Fruit fly (Drosophila melanogaster) whole organism, embryonic: Measurements from ENCODE around the gene tsh.

ENCODE experiments used
- Asciz ChIP-seq: fragments of 200-800 bp; sonication (Bioruptor generic); optimal IDR thresholded peaks from 2 replicates; lab custom pipeline; 2017; ENCODE audit warnings: missing biosample characterization, mild to moderate bottlenecking, missing genetic modification characterization, missing genetic modification reagents
- CG10147 ChIP-seq: fragments of 200-800 bp; sonication (Bioruptor generic); optimal IDR thresholded peaks from 2 replicates; lab custom pipeline; 2019; ENCODE audit warnings: missing biosample characterization, mild to moderate bottlenecking, missing genetic modification characterization, moderate library complexity
- CG12942 ChIP-seq: fragments of 200-800 bp; sonication (Bioruptor generic); optimal IDR thresholded peaks from 3 replicates; lab custom pipeline; 2016; ENCODE audit warnings: missing biosample characterization, missing genetic modification characterization
- CG13296 ChIP-seq: fragments of 200-800 bp; sonication (Bioruptor generic); optimal IDR thresholded peaks from 3 replicates; lab custom pipeline; 2018; ENCODE audit warnings: missing biosample characterization, mild to moderate bottlenecking, missing genetic modification characterization
- CG14014 ChIP-seq: fragments of 200-800 bp; sonication (Bioruptor generic); IDR thresholded peaks from 2 replicates; pipeline ENCODE4 v1.3.6; 2022; ENCODE audit warnings: missing biosample characterization, missing genetic modification characterization
- CG14667 ChIP-seq: fragments of 200-800 bp; sonication (Bioruptor generic); IDR thresholded peaks from 2 replicates; pipeline ENCODE4 v1.3.6; 2022; ENCODE audit warnings: missing biosample characterization, missing genetic modification characterization
- CG15269 ChIP-seq: fragments of 200-800 bp; sonication (Bioruptor generic); optimal IDR thresholded peaks from 2 replicates; lab custom pipeline; 2018; ENCODE audit warnings: missing biosample characterization, mild to moderate bottlenecking, missing genetic modification characterization, moderate library complexity
- CG16779 ChIP-seq: fragments of 200-800 bp; sonication (Bioruptor generic); IDR thresholded peaks from 2 replicates; pipeline ENCODE4 v1.3.6; 2022; ENCODE audit warnings: missing biosample characterization, missing genetic modification characterization
- CG17359 ChIP-seq: fragments of 200-800 bp; sonication (Bioruptor generic); optimal IDR thresholded peaks from 3 replicates; lab custom pipeline; 2018; ENCODE audit warnings: missing biosample characterization, mild to moderate bottlenecking, missing genetic modification characterization, moderate library complexity
- CG2202 ChIP-seq: fragments of 200-800 bp; sonication (Bioruptor generic); optimal IDR thresholded peaks from 2 replicates; lab custom pipeline; 2018; ENCODE audit warnings: missing biosample characterization, mild to moderate bottlenecking, missing genetic modification characterization
- CG2875 ChIP-seq: fragments of 200-800 bp; sonication (Bioruptor generic); optimal IDR thresholded peaks from 2 replicates; lab custom pipeline; 2017; ENCODE audit warnings: missing biosample characterization, mild to moderate bottlenecking, missing genetic modification characterization, missing genetic modification reagents
- CG3726 ChIP-seq: fragments of 200-800 bp; sonication (Bioruptor generic); IDR thresholded peaks from 3 replicates; pipeline ENCODE4, ENCODE4 v1.3.6; 2022; ENCODE audit warnings: missing biosample characterization, missing genetic modification characterization
- CG4424 ChIP-seq: fragments of 200-800 bp; sonication (Bioruptor generic); optimal IDR thresholded peaks from 3 replicates; lab custom pipeline; 2016; ENCODE audit warnings: missing biosample characterization, missing genetic modification characterization
- CG4854 ChIP-seq: fragments of 200-800 bp; sonication (Bioruptor generic); optimal IDR thresholded peaks from 2 replicates; lab custom pipeline; 2016; ENCODE audit warnings: missing biosample characterization, missing genetic modification characterization, inconsistent platforms
- CG7745 ChIP-seq: fragments of 200-800 bp; sonication (Bioruptor generic); optimal IDR thresholded peaks from 2 replicates; lab custom pipeline; 2018; ENCODE audit warnings: missing biosample characterization, mild to moderate bottlenecking, missing genetic modification characterization, moderate library complexity
- CG8281 ChIP-seq: fragments of 200-800 bp; sonication (Bioruptor generic); optimal IDR thresholded peaks from 2 replicates; lab custom pipeline; 2018; ENCODE audit warnings: missing biosample characterization, mild to moderate bottlenecking, missing genetic modification characterization, moderate library complexity
- CG9817 ChIP-seq: fragments of 200-800 bp; sonication (Bioruptor generic); optimal IDR thresholded peaks from 2 replicates; lab custom pipeline; 2018; ENCODE audit warnings: missing biosample characterization, mild to moderate bottlenecking, missing genetic modification characterization, moderate library complexity
- Dad ChIP-seq: fragments of 200-800 bp; sonication (Bioruptor generic); optimal IDR thresholded peaks from 3 replicates; lab custom pipeline; 2016; ENCODE audit warnings: missing biosample characterization, missing genetic modification characterization
- Dek ChIP-seq: fragments of 200-800 bp; sonication (Bioruptor generic); optimal IDR thresholded peaks from 3 replicates; lab custom pipeline; 2019; ENCODE audit warnings: missing biosample characterization, mild to moderate bottlenecking, missing genetic modification characterization, moderate library complexity
- Doc3 ChIP-seq: fragments of 200-800 bp; sonication (Bioruptor generic); IDR thresholded peaks from 3 replicates; pipeline ENCODE4 v1.3.6; 2022; ENCODE audit warnings: missing biosample characterization, missing genetic modification characterization; ENCODE audit not compliant: partially characterized antibody
- Dp ChIP-seq: fragments of 200-800 bp; sonication (Bioruptor generic); optimal IDR thresholded peaks from 2 replicates; lab custom pipeline; 2018; ENCODE audit warnings: missing biosample characterization, mild to moderate bottlenecking, missing genetic modification characterization, moderate library complexity
- Gsc ChIP-seq: fragments of 200-800 bp; sonication (Bioruptor generic); IDR thresholded peaks from 2 replicates; pipeline ENCODE4 v1.3.6; 2022; ENCODE audit warnings: missing biosample characterization, missing genetic modification characterization
- Hr39 ChIP-seq: fragments of >200 bp; optimal IDR thresholded peaks from 2 replicates; lab custom pipeline; 2017
- Jarid2 ChIP-seq: fragments of 200-800 bp; sonication (Bioruptor generic); optimal IDR thresholded peaks from 3 replicates; lab custom pipeline; 2017; ENCODE audit warnings: mild to moderate bottlenecking, missing biosample characterization, missing genetic modification reagents, missing genetic modification characterization
- MTF-1 ChIP-seq: fragments of 200-800 bp; sonication (Bioruptor generic); optimal IDR thresholded peaks from 2 replicates; lab custom pipeline; 2018; ENCODE audit warnings: missing biosample characterization, mild to moderate bottlenecking, missing genetic modification characterization, borderline replicate concordance
- NFAT ChIP-seq: fragments of 200-800 bp; sonication (Bioruptor generic); IDR thresholded peaks from 2 replicates; pipeline ENCODE4 v1.3.6; 2022; ENCODE audit warnings: missing biosample characterization, missing genetic modification characterization
- Poxn ChIP-seq: fragments of 200-800 bp; sonication (Bioruptor generic); IDR thresholded peaks from 2 replicates; pipeline ENCODE4 v1.3.6; 2022; ENCODE audit warnings: missing biosample characterization, missing genetic modification characterization
- Ptx1 ChIP-seq: fragments of 200-800 bp; sonication (Bioruptor generic); IDR thresholded peaks from 2 replicates; pipeline ENCODE4 v1.3.6; 2022; ENCODE audit warnings: missing biosample characterization, missing genetic modification characterization
- Sox100B ChIP-seq: fragments of 200-800 bp; sonication (Bioruptor generic); optimal IDR thresholded peaks from 3 replicates; lab custom pipeline; 2018; ENCODE audit warnings: missing biosample characterization, mild to moderate bottlenecking, missing genetic modification characterization
- ara ChIP-seq: fragments of 200-800 bp; sonication (Bioruptor generic); IDR thresholded peaks from 2 replicates; pipeline ENCODE4 v1.3.6; 2022; ENCODE audit warnings: missing biosample characterization, missing genetic modification characterization
- dan ChIP-seq: fragments of 200-800 bp; sonication (Bioruptor generic); IDR thresholded peaks from 2 replicates; pipeline ENCODE4 v1.3.6; 2022; ENCODE audit warnings: missing biosample characterization, missing genetic modification characterization
- dpn ChIP-seq, 2 experiments: fragments of 200-800 bp; sonication (Bioruptor generic); optimal IDR thresholded peaks; 3 replicates each; lab custom pipeline; 2016; ENCODE audit warnings: missing biosample characterization in 2 of 2, missing genetic modification characterization in 2 of 2
- ewg ChIP-seq: fragments of 200-800 bp; sonication (Bioruptor generic); optimal IDR thresholded peaks from 3 replicates; lab custom pipeline; 2017; ENCODE audit warnings: mild to moderate bottlenecking, missing biosample characterization, missing genetic modification reagents, missing genetic modification characterization
- fd96Cb ChIP-seq: fragments of 200-800 bp; sonication (Bioruptor generic); optimal IDR thresholded peaks from 2 replicates; lab custom pipeline; 2018; ENCODE audit warnings: missing biosample characterization, mild to moderate bottlenecking, missing genetic modification characterization, moderate library complexity
- grn ChIP-seq: fragments of 200-800 bp; sonication (Bioruptor generic); optimal IDR thresholded peaks from 3 replicates; lab custom pipeline; 2017; ENCODE audit warnings: missing biosample characterization, missing genetic modification characterization
- gsb ChIP-seq: fragments of 200-800 bp; sonication (Bioruptor generic); IDR thresholded peaks from 2 replicates; pipeline ENCODE4 v1.3.6; 2022; ENCODE audit warnings: missing biosample characterization, missing genetic modification characterization
- hb ChIP-seq: fragments of 200-800 bp; sonication (Bioruptor generic); IDR thresholded peaks from 3 replicates; pipeline ENCODE4 v1.3.6; 2022; ENCODE audit warnings: missing biosample characterization, missing genetic modification characterization; ENCODE audit not compliant: partially characterized antibody
- hkb ChIP-seq, 2 experiments: fragments of 200-800 bp in 1 of 2; fragments of >200 bp in 1 of 2; sonication (Bioruptor generic) in 1 of 2; IDR thresholded peaks in 1 of 2; optimal IDR thresholded peaks in 1 of 2; 2 replicates each; pipeline versions ENCODE4 v1.3.6 to Lab custom; 2017 to 2022; ENCODE audit warnings: missing biosample characterization in 1 of 2, missing genetic modification characterization in 1 of 2
- jigr1 ChIP-seq: fragments of 200-800 bp; sonication (Bioruptor generic); IDR thresholded peaks from 3 replicates; pipeline ENCODE4 v1.3.6; 2022; ENCODE audit warnings: missing biosample characterization, missing genetic modification characterization
- kay ChIP-seq: fragments of 200-800 bp; sonication (Bioruptor generic); optimal IDR thresholded peaks from 2 replicates; lab custom pipeline; 2016; ENCODE audit warnings: missing biosample characterization, missing genetic modification characterization
- mirr ChIP-seq: fragments of 200-800 bp; sonication (Bioruptor generic); optimal IDR thresholded peaks from 3 replicates; lab custom pipeline; 2018; ENCODE audit warnings: missing biosample characterization, mild to moderate bottlenecking, missing genetic modification characterization
- pros ChIP-seq: fragments of 200-800 bp; sonication (Bioruptor generic); optimal IDR thresholded peaks from 3 replicates; lab custom pipeline; 2019; ENCODE audit warnings: missing biosample characterization, mild to moderate bottlenecking, missing genetic modification characterization, moderate library complexity
- psq ChIP-seq: fragments of 200-800 bp; sonication (Bioruptor generic); optimal IDR thresholded peaks from 2 replicates; lab custom pipeline; 2017; ENCODE audit warnings: missing biosample characterization, missing genetic modification characterization
- shn ChIP-seq: fragments of 200-800 bp; sonication (Bioruptor generic); optimal IDR thresholded peaks from 3 replicates; lab custom pipeline; 2016; ENCODE audit warnings: missing biosample characterization, missing genetic modification characterization
- slou ChIP-seq: fragments of 200-800 bp; sonication (Bioruptor generic); optimal IDR thresholded peaks from 3 replicates; lab custom pipeline; 2016; ENCODE audit warnings: missing biosample characterization, missing genetic modification characterization
- tna ChIP-seq: fragments of 200-800 bp; sonication (Bioruptor generic); IDR thresholded peaks from 2 replicates; pipeline ENCODE4 v1.3.6; 2022; ENCODE audit warnings: missing biosample characterization, missing genetic modification characterization; ENCODE audit not compliant: partially characterized antibody
- vnd ChIP-seq: fragments of 200-800 bp; sonication (Bioruptor generic); IDR thresholded peaks from 3 replicates; pipeline ENCODE4 v1.3.6; 2022; ENCODE audit warnings: missing biosample characterization, missing genetic modification characterization; ENCODE audit not compliant: partially characterized antibody
- zen2 ChIP-seq: fragments of 200-800 bp; sonication (Bioruptor generic); IDR thresholded peaks from 3 replicates; pipeline ENCODE4 v1.3.6; 2022; ENCODE audit warnings: missing biosample characterization, missing genetic modification characterization; ENCODE audit not compliant: partially characterized antibody

tsh gene

DNA sequence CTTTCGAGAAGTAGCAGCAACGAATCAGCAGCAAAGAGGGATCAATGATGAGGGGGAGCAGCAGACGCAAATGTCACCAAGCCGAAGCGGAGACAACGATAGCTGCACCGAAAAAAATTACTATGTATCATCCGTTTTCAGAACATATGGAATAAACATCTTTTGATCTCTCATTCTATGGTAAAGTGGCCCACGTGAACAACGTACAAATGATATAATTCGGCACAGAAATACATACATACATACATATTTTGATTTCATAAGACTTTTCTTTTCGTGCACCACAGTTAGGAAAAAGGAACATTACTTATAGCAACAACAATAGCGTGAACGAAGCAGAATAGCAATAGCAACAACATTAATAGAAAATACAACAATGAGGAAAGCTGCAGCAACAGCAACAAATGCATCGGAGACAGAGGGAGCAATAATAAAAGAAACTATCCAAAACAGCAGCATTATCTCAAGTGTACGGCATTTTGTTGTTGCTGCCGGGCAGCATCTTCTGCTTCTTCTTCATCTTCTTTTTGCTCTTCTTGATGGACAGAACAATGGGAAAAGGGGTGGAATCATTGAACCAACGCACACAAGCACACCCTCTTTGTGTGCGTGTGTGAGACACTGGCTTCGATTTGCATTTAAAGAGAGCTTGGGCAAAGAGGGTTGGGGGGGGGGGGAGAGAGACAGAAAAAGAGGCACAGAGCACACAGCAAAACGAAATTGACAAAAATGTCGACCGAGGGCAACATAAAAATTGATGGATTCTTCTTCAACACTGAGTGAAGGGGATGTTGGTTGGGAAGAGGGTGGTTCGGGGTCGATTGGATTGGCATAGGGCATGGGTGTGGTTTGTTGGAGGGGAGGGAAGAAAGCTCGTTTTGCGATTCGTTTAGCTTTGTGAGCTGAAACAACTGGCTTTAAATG, 18.2 kb downstream of the tsh start (continued):
- TF ChIP-seq CG9817, result no peak
- TF ChIP-seq CG12942 (GFP tag; lab: Kevin White, UChicago), result peak; percentile 27
- no peak for TF ChIP-seq CG13296 (GFP tag; lab: Kevin White, UChicago)
- no peak for TF ChIP-seq Poxn (GFP tag; lab: Robert Waterston, UW)
- TF ChIP-seq kay, result no peak
- TF ChIP-seq CG8281 (tag; lab: Kevin White, UChicago), result no peak
- peak; percentile 41 for TF ChIP-seq CG17359
- TF ChIP-seq vnd (GFP tag; lab: Robert Waterston, UW), result no peak
- TF ChIP-seq ara (GFP tag; lab: Robert Waterston, UW), result peak; percentile 59
- TF ChIP-seq fd96Cb (tag; lab: Kevin White, UChicago), result peak; percentile 60
- no peak for TF ChIP-seq Ptx1 (GFP tag; lab: Robert Waterston, UW)
- TF ChIP-seq Doc3, result no peak
- TF ChIP-seq Asciz (GFP tag; lab: Kevin White, UChicago), result peak; percentile 40
- peak; percentile 77 for TF ChIP-seq CG4424 (GFP tag; lab: Kevin White, UChicago)
- no peak for TF ChIP-seq Hr39
- no peak for TF ChIP-seq tna (GFP tag; lab: Robert Waterston, UW)
- TF ChIP-seq Dp (GFP tag; lab: Kevin White, UChicago), result no peak
- no peak for TF ChIP-seq psq
- no peak for TF ChIP-seq dan (GFP tag; lab: Robert Waterston, UW)
- TF ChIP-seq slou (GFP tag; lab: Kevin White, UChicago), result peak; percentile 55
- no peak for TF ChIP-seq mirr (GFP tag; lab: Kevin White, UChicago)
- TF ChIP-seq grn, result no peak
- TF ChIP-seq CG10147 (GFP tag; lab: Kevin White, UChicago), result peak; percentile 11
- peak; percentile 67 for TF ChIP-seq CG2875 (GFP tag; lab: Kevin White, UChicago)
- no peak for TF ChIP-seq CG4854 (GFP tag; lab: Kevin White, UChicago)
- no peak for TF ChIP-seq CG3726 (GFP tag; lab: Robert Waterston, UW)
- no peak for TF ChIP-seq shn (GFP tag; lab: Kevin White, UChicago)
- no peak for TF ChIP-seq jigr1 (GFP tag; lab: Robert Waterston, UW)
- no peak; the same call in 2 of the 3 replicates for TF ChIP-seq zen2 (GFP tag; lab: Robert Waterston, UW)
- peak; percentile 32 for TF ChIP-seq CG15269
- no peak for TF ChIP-seq NFAT (GFP tag; lab: Robert Waterston, UW)
- TF ChIP-seq dpn (GFP tag; optimal IDR thresholded peaks at IDR 0.05; lab: Kevin White, UChicago), result peak; percentile 56 to 71
- no peak for TF ChIP-seq CG16779 (GFP tag; lab: Robert Waterston, UW)
- peak; percentile 28 for TF ChIP-seq ewg
- TF ChIP-seq Jarid2 (GFP tag; lab: Kevin White, UChicago), result no peak
- no peak for TF ChIP-seq CG7745 (tag; lab: Kevin White, UChicago)
- no peak for TF ChIP-seq Gsc
- peak; percentile 51 for TF ChIP-seq Sox100B (GFP tag; lab: Kevin White, UChicago)
- TF ChIP-seq pros (GFP tag; lab: Kevin White, UChicago), result peak; percentile 98
- no peak for TF ChIP-seq Dek
- no peak for TF ChIP-seq MTF-1 (GFP tag; lab: Kevin White, UChicago)
- TF ChIP-seq CG14014 (GFP tag; lab: Robert Waterston, UW), result no peak
- TF ChIP-seq Dad (GFP tag; lab: Kevin White, UChicago), result peak; percentile 32
- no peak for TF ChIP-seq hkb (optimal IDR thresholded peaks at IDR 0.05; lab: Kevin White, UChicago)
- peak; percentile 51; the same call in 1 of the 2 replicates for TF ChIP-seq hkb (GFP tag; IDR thresholded peaks at IDR 0.05; lab: Robert Waterston, UW)
- no peak for TF ChIP-seq gsb (GFP tag; lab: Robert Waterston, UW)
- peak; percentile 58 for TF ChIP-seq CG2202
- TF ChIP-seq CG14667 (GFP tag; lab: Robert Waterston, UW), result no peak
- TF ChIP-seq hb (GFP tag; lab: Robert Waterston, UW), result no peak
